Worm (Caenorhabditis elegans): Measurements from ENCODE around the gene Y45G12C.1.

ce11 chrV:2589834-2590233 is 24.4 kb downstream of the Y45G12C.1 start:
- no peak for TF ChIP-seq unc-62 (GFP tag; optimal IDR thresholded peaks at IDR 0.05)
- no peak for TF ChIP-seq ama-1 (optimal IDR thresholded peaks at IDR 0.05)
- no peak for TF ChIP-seq mbf-1 (tag; optimal IDR thresholded peaks at IDR 0.05)
- no peak for TF ChIP-seq nhr-11 (tag; optimal IDR thresholded peaks at IDR 0.05)
- no peak for TF ChIP-seq nhr-237 (tag; optimal IDR thresholded peaks at IDR 0.05)
